Fruit fly (Drosophila melanogaster) Kc167 (cell line): Measurements from ENCODE around the gene CG9123.

ENCODE experiments used
- Myc ChIP-seq: fragments of >200 bp; optimal IDR thresholded peaks from 2 replicates; lab custom pipeline; 2017; ENCODE audit warnings: missing external identifiers
- h ChIP-seq: fragments of >200 bp; optimal IDR thresholded peaks from 3 replicates; lab custom pipeline; 2018; ENCODE audit warnings: missing external identifiers
- psq ChIP-seq: fragments of >200 bp; optimal IDR thresholded peaks from 2 replicates; lab custom pipeline; 2017; ENCODE audit warnings: missing external identifiers

- TF ChIP-seq psq (lab: Kevin White, UChicago) (no peak), Myc (lab: Kevin White, UChicago) (no peak), h (lab: Kevin White, UChicago) (no peak)
Measured at dm6 chrX:15312882-15313154, 29.1 kb downstream of the CG9123 start.
